Worm (Caenorhabditis elegans) whole organism, young adult: ENCODE data around the gene tag-131.

Experiments
- B0261.1 ChIP-seq: sonication (generic microtip); optimal IDR thresholded peaks from 2 replicates; lab custom pipeline; 2016; ENCODE audit warnings: mild to moderate bottlenecking, missing genetic modification characterization, moderate library complexity, missing compliant biosample characterization
- D2030.7 ChIP-seq: fragments of 200-800 bp; sonication (Bioruptor generic); IDR thresholded peaks from 2 replicates; pipeline ENCODE4 v1.3.6; 2022; ENCODE audit warnings: missing genetic modification reagents, missing genetic modification characterization, missing compliant biosample characterization
- F33H1.4 ChIP-seq: fragments of 200-800 bp; sonication (Bioruptor generic); IDR thresholded peaks from 2 replicates; pipeline ENCODE4 v1.3.6; 2022; ENCODE audit warnings: missing genetic modification reagents, missing genetic modification characterization, missing compliant biosample characterization
- F39B2.1 ChIP-seq: fragments of 200-800 bp; sonication (Bioruptor generic); IDR thresholded peaks from 2 replicates; pipeline ENCODE4 v1.3.6; 2022; ENCODE audit warnings: missing genetic modification reagents, missing genetic modification characterization, missing compliant biosample characterization
- F52B5.7 ChIP-seq: sonication (generic microtip); optimal IDR thresholded peaks from 2 replicates; lab custom pipeline; 2016; ENCODE audit warnings: mild to moderate bottlenecking, missing genetic modification characterization, missing compliant biosample characterization
- K12H6.12 ChIP-seq: fragments of 200-800 bp; sonication (Bioruptor generic); optimal IDR thresholded peaks from 2 replicates; lab custom pipeline; 2018; ENCODE audit warnings: mild to moderate bottlenecking, missing genetic modification characterization, missing compliant biosample characterization
- Y95B8A.8 ChIP-seq: fragments of 200-800 bp; sonication (Bioruptor generic); IDR thresholded peaks from 2 replicates; pipeline ENCODE4 v1.3.6; 2022; ENCODE audit warnings: missing genetic modification reagents, missing genetic modification characterization, missing compliant biosample characterization
- ZK185.1 ChIP-seq: sonication (generic microtip); optimal IDR thresholded peaks from 2 replicates; lab custom pipeline; 2016; ENCODE audit warnings: mild to moderate bottlenecking, missing genetic modification characterization, missing compliant biosample characterization; ENCODE audit not compliant: poor library complexity, severe bottlenecking
- athp-1 ChIP-seq: sonication (generic microtip); optimal IDR thresholded peaks from 2 replicates; lab custom pipeline; 2017; ENCODE audit warnings: mild to moderate bottlenecking, missing genetic modification characterization, missing compliant biosample characterization
- attf-3 ChIP-seq: fragments of 200-800 bp; sonication (Bioruptor generic); conservative IDR thresholded peaks from 2 replicates; pipeline ENCODE4 v1.3.6; 2022; ENCODE audit warnings: missing genetic modification reagents, missing genetic modification characterization, missing compliant biosample characterization
- attf-5 ChIP-seq: fragments of 200-800 bp; sonication (Bioruptor generic); optimal IDR thresholded peaks from 2 replicates; lab custom pipeline; 2018; ENCODE audit warnings: mild to moderate bottlenecking, missing genetic modification characterization, missing compliant biosample characterization
- cebp-1 ChIP-seq, 2 experiments: fragments of 200-800 bp in 1 of 2; sonication (Bioruptor generic) in 1 of 2; sonication (generic microtip) in 1 of 2; IDR thresholded peaks in 1 of 2; optimal IDR thresholded peaks in 1 of 2; 2 replicates each; pipeline versions ENCODE4 v1.3.6 to Lab custom; 2017 to 2022; ENCODE audit warnings: missing compliant biosample characterization in 2 of 2, missing genetic modification characterization in 2 of 2, mild to moderate bottlenecking in 1 of 2, missing genetic modification reagents in 1 of 2, moderate library complexity in 1 of 2
- die-1 ChIP-seq: sonication (generic microtip); optimal IDR thresholded peaks from 2 replicates; lab custom pipeline; 2016; ENCODE audit warnings: missing genotype, mild to moderate bottlenecking, missing genetic modification characterization, missing compliant biosample characterization
- dox-1 ChIP-seq: fragments of 200-800 bp; sonication (Bioruptor generic); IDR thresholded peaks from 2 replicates; pipeline ENCODE4 v1.3.6; 2022; ENCODE audit warnings: missing genetic modification reagents, missing genetic modification characterization, missing compliant biosample characterization
- dpff-1 ChIP-seq: sonication (generic microtip); optimal IDR thresholded peaks from 2 replicates; lab custom pipeline; 2017; ENCODE audit warnings: mild to moderate bottlenecking, missing genetic modification characterization, missing compliant biosample characterization
- egl-44 ChIP-seq: fragments of 200-800 bp; sonication (Bioruptor generic); IDR thresholded peaks from 2 replicates; pipeline ENCODE4 v1.3.6; 2022; ENCODE audit warnings: missing genetic modification reagents, missing genetic modification characterization, missing compliant biosample characterization
- egrh-3 ChIP-seq: fragments of 200-800 bp; sonication (Bioruptor generic); IDR thresholded peaks from 2 replicates; pipeline ENCODE4 v1.3.6; 2022; ENCODE audit warnings: missing genetic modification reagents, missing genetic modification characterization, missing compliant biosample characterization
- ets-4 ChIP-seq: fragments of 200-800 bp; sonication (Bioruptor generic); optimal IDR thresholded peaks from 2 replicates; lab custom pipeline; 2018; ENCODE audit warnings: mild to moderate bottlenecking, missing genetic modification characterization, missing compliant biosample characterization
- hlh-26 ChIP-seq: fragments of 200-800 bp; sonication (Bioruptor generic); conservative IDR thresholded peaks from 2 replicates; pipeline ENCODE4 v1.3.6; 2022; ENCODE audit warnings: missing genetic modification reagents, missing genetic modification characterization, missing compliant biosample characterization
- hmg-1.2 ChIP-seq: fragments of 200-800 bp; sonication (Bioruptor generic); IDR thresholded peaks from 2 replicates; pipeline ENCODE4 v1.3.6; 2022; ENCODE audit warnings: missing genetic modification reagents, missing genetic modification characterization, missing compliant biosample characterization
- hmg-20 ChIP-seq: fragments of 200-800 bp; sonication (Bioruptor generic); IDR thresholded peaks from 2 replicates; pipeline ENCODE4 v1.3.6; 2022; ENCODE audit warnings: missing genetic modification reagents, missing genetic modification characterization, missing compliant biosample characterization
- hsf-1 ChIP-seq: fragments of 200-800 bp; sonication (Bioruptor generic); IDR thresholded peaks from 2 replicates; pipeline ENCODE4 v1.3.6; 2022; ENCODE audit warnings: missing genetic modification reagents, missing genetic modification characterization, missing compliant biosample characterization
- let-526 ChIP-seq: fragments of 200-800 bp; sonication (Bioruptor generic); IDR thresholded peaks from 2 replicates; pipeline ENCODE4 v1.3.6; 2022; ENCODE audit warnings: missing genetic modification reagents, missing genetic modification characterization, missing compliant biosample characterization
- lin-35 ChIP-seq, 3 experiments: fragments of 150-350 bp in 2 of 3; sonication (generic microtip) in 1 of 3; optimal IDR thresholded peaks; 2 replicates each; lab custom pipeline; 2014 to 2018; ENCODE audit warnings: missing biosample characterization in 3 of 3, missing genetic modification characterization in 3 of 3, missing genetic modification reagents in 3 of 3
- lsy-27 ChIP-seq: sonication (generic microtip); optimal IDR thresholded peaks from 2 replicates; lab custom pipeline; 2017; ENCODE audit warnings: missing genetic modification characterization, mild to moderate bottlenecking, missing compliant biosample characterization, antibody characterized with exemption, missing genotype, borderline replicate concordance; ENCODE audit not compliant: insufficient read depth
- madf-10 ChIP-seq: sonication (generic microtip); optimal IDR thresholded peaks from 2 replicates; lab custom pipeline; 2016; ENCODE audit warnings: mild to moderate bottlenecking, missing genetic modification characterization, missing compliant biosample characterization
- madf-3 ChIP-seq: fragments of 200-800 bp; sonication (Bioruptor generic); IDR thresholded peaks from 2 replicates; pipeline ENCODE4 v1.3.6; 2022; ENCODE audit warnings: missing genetic modification reagents, missing genetic modification characterization, missing compliant biosample characterization
- madf-6 ChIP-seq: fragments of 200-800 bp; sonication (Bioruptor generic); IDR thresholded peaks from 2 replicates; pipeline ENCODE4 v1.3.6; 2022; ENCODE audit warnings: missing genetic modification reagents, missing genetic modification characterization, missing compliant biosample characterization
- mcd-1 ChIP-seq: fragments of 200-800 bp; sonication (Bioruptor generic); IDR thresholded peaks from 2 replicates; pipeline ENCODE4 v1.3.6; 2022; ENCODE audit warnings: missing genetic modification reagents, missing genetic modification characterization, missing compliant biosample characterization
- mxl-1 ChIP-seq: sonication (generic microtip); optimal IDR thresholded peaks from 2 replicates; lab custom pipeline; 2016; ENCODE audit warnings: missing genetic modification characterization, missing compliant biosample characterization
- nfya-1 ChIP-seq: sonication (generic microtip); optimal IDR thresholded peaks from 2 replicates; lab custom pipeline; 2017; ENCODE audit warnings: antibody characterized with exemption, missing compliant biosample characterization, missing genetic modification characterization, borderline replicate concordance; ENCODE audit not compliant: insufficient read depth
- nfya-2 ChIP-seq: fragments of 200-800 bp; sonication (Bioruptor generic); IDR thresholded peaks from 2 replicates; pipeline ENCODE4 v1.3.6; 2022; ENCODE audit warnings: missing genetic modification reagents, missing genetic modification characterization, missing compliant biosample characterization
- nfyb-1 ChIP-seq: fragments of 200-800 bp; sonication (Bioruptor generic); IDR thresholded peaks from 2 replicates; pipeline ENCODE4 v1.3.6; 2022; ENCODE audit warnings: missing genetic modification reagents, missing genetic modification characterization, missing compliant biosample characterization
- nhr-80 ChIP-seq: sonication (generic microtip); optimal IDR thresholded peaks from 2 replicates; lab custom pipeline; 2016; ENCODE audit warnings: missing genetic modification characterization, missing compliant biosample characterization
- nhr-90 ChIP-seq: sonication (generic microtip); optimal IDR thresholded peaks from 2 replicates; lab custom pipeline; 2016; ENCODE audit warnings: missing genotype, mild to moderate bottlenecking, missing genetic modification characterization, missing compliant biosample characterization
- repo-1 ChIP-seq: sonication (generic microtip); optimal IDR thresholded peaks from 2 replicates; lab custom pipeline; 2017; ENCODE audit warnings: mild to moderate bottlenecking, missing genetic modification characterization, missing compliant biosample characterization
- sdz-38 ChIP-seq: sonication (generic microtip); optimal IDR thresholded peaks from 2 replicates; lab custom pipeline; 2016; ENCODE audit warnings: missing genotype, missing genetic modification characterization, missing compliant biosample characterization
- snpc-1.1 ChIP-seq: sonication (generic microtip); optimal IDR thresholded peaks from 2 replicates; lab custom pipeline; 2017; ENCODE audit warnings: missing genetic modification characterization, mild to moderate bottlenecking, missing compliant biosample characterization, antibody characterized with exemption, moderate library complexity, missing genotype, missing genetic modification reagents; ENCODE audit not compliant: insufficient read depth
- snpc-4 ChIP-seq, 5 experiments: fragments of 150-350 bp in 1 of 5; sonication (generic microtip) in 4 of 5; optimal IDR thresholded peaks; 2 replicates each; lab custom pipeline; 2014 to 2018; ENCODE audit warnings: missing genetic modification characterization in 5 of 5, missing biosample characterization in 3 of 5, antibody characterized with exemption in 2 of 5, mild to moderate bottlenecking in 2 of 5, missing compliant biosample characterization in 2 of 5, missing genotype in 2 of 5, moderate library complexity in 2 of 5, missing genetic modification reagents in 1 of 5
- tbx-9 ChIP-seq: sonication (generic microtip); optimal IDR thresholded peaks from 2 replicates; lab custom pipeline; 2016; ENCODE audit warnings: borderline replicate concordance, missing genetic modification characterization, inconsistent platforms, missing compliant biosample characterization
- tlf-1 ChIP-seq: fragments of 200-800 bp; sonication (Bioruptor generic); optimal IDR thresholded peaks from 2 replicates; lab custom pipeline; 2018; ENCODE audit warnings: mild to moderate bottlenecking, missing genetic modification characterization, missing compliant biosample characterization
- unc-130 ChIP-seq: sonication (generic microtip); optimal IDR thresholded peaks from 2 replicates; lab custom pipeline; 2016; ENCODE audit warnings: missing genetic modification reagents, missing genetic modification characterization, missing compliant biosample characterization
- zim-3 ChIP-seq: sonication (generic microtip); optimal IDR thresholded peaks from 2 replicates; lab custom pipeline; 2017; ENCODE audit warnings: mild to moderate bottlenecking, missing genetic modification characterization, moderate library complexity, missing compliant biosample characterization
- ztf-18 ChIP-seq: sonication (generic microtip); optimal IDR thresholded peaks from 2 replicates; lab custom pipeline; 2016; ENCODE audit warnings: missing genotype, mild to moderate bottlenecking, missing genetic modification characterization, missing compliant biosample characterization
- ztf-22 ChIP-seq: fragments of 200-800 bp; sonication (Bioruptor generic); optimal IDR thresholded peaks from 2 replicates; lab custom pipeline; 2018; ENCODE audit warnings: mild to moderate bottlenecking, missing genetic modification characterization, moderate library complexity, missing compliant biosample characterization
- ztf-25 ChIP-seq: fragments of 200-800 bp; sonication (Bioruptor generic); IDR thresholded peaks from 2 replicates; pipeline ENCODE4 v1.3.6; 2022; ENCODE audit warnings: missing genetic modification reagents, missing genetic modification characterization, missing compliant biosample characterization
- ztf-6 ChIP-seq: fragments of 200-800 bp; sonication (Bioruptor generic); IDR thresholded peaks from 2 replicates; pipeline ENCODE4 v1.3.6; 2022; ENCODE audit warnings: missing genetic modification reagents, missing genetic modification characterization, missing compliant biosample characterization

tag-131 gene

ce11 chrIII:4362332-4362731 is 44.8 kb downstream of the tag-131 start (continued):
- TF ChIP-seq mxl-1 (tag; lab: Kevin White, UChicago) (peak; percentile 45), madf-10 (tag; lab: Kevin White, UChicago) (no peak), F33H1.4 (GFP tag; lab: Robert Waterston, UW) (peak; percentile 24; the same call in 1 of the 2 replicates), repo-1 (tag; lab: Kevin White, UChicago) (no peak), unc-130 (GFP tag; lab: Kevin White, UChicago) (peak; percentile 8), B0261.1 (tag; lab: Kevin White, UChicago) (peak; percentile 67), lsy-27 (no peak), ztf-25 (no peak), hlh-26 (GFP tag; lab: Robert Waterston, UW) (no peak), nfyb-1 (GFP tag; lab: Robert Waterston, UW) (0 out of 2 replicates have a peak, but pooled peaks have one; percentile 22), D2030.7 (GFP tag; lab: Robert Waterston, UW) (peak; percentile 62), F39B2.1 (GFP tag; lab: Robert Waterston, UW) (no peak), mcd-1 (peak; percentile 18; the same call in 1 of the 2 replicates), hsf-1 (GFP tag; lab: Robert Waterston, UW) (no peak; the same call in 1 of the 2 replicates), zim-3 (no peak), egl-44 (GFP tag; lab: Robert Waterston, UW) (0 out of 2 replicates have a peak, but pooled peaks have one; percentile 35), snpc-1.1 (tag; lab: Kevin White, UChicago) (no peak), nfya-2 (GFP tag; lab: Robert Waterston, UW) (no peak), die-1 (peak; percentile 46), cebp-1 (GFP tag; IDR thresholded peaks at IDR 0.05; lab: Robert Waterston, UW) (no peak), cebp-1 (tag; optimal IDR thresholded peaks at IDR 0.05; lab: Kevin White, UChicago) (no peak), tlf-1 (no peak), Y95B8A.8 (GFP tag; lab: Robert Waterston, UW) (no peak), athp-1 (tag; lab: Kevin White, UChicago) (peak; percentile 10), egrh-3 (no peak), snpc-4 (GFP tag; optimal IDR thresholded peaks at IDR 0.05; lab: Kevin White, UChicago) (no peak), snpc-4 (tag; optimal IDR thresholded peaks at IDR 0.05; lab: Kevin White, UChicago) (peak in 2 of 4 experiments; percentile 18 to 60), let-526 (GFP tag; lab: Robert Waterston, UW) (no peak), nhr-90 (peak; percentile 54), madf-3 (GFP tag; lab: Robert Waterston, UW) (no peak), ztf-18 (tag; lab: Kevin White, UChicago) (peak; percentile 22), dpff-1 (no peak), ztf-6 (GFP tag; lab: Robert Waterston, UW) (0 out of 2 replicates have a peak, but pooled peaks have one; percentile 29), tbx-9 (tag; lab: Kevin White, UChicago) (no peak), K12H6.12 (tag; lab: Kevin White, UChicago) (no peak), hmg-20 (no peak), madf-6 (0 out of 2 replicates have a peak, but pooled peaks have one; percentile 18), ets-4 (GFP tag; lab: Kevin White, UChicago) (no peak), nfya-1 (tag; lab: Kevin White, UChicago) (no peak), ztf-22 (no peak), lin-35 (GFP tag; optimal IDR thresholded peaks at IDR 0.05; lab: Kevin White, UChicago) (no peak), attf-5 (GFP tag; lab: Kevin White, UChicago) (no peak), F52B5.7 (no peak), sdz-38 (no peak), dox-1 (GFP tag; lab: Robert Waterston, UW) (peak; percentile 50; the same call in 1 of the 2 replicates), nhr-80 (tag; lab: Kevin White, UChicago) (peak; percentile 4), hmg-1.2 (GFP tag; lab: Robert Waterston, UW) (peak; percentile 30; the same call in 1 of the 2 replicates), attf-3 (no peak), ZK185.1 (no peak)
